Worm (Caenorhabditis elegans) whole organism, L4 larva: ENCODE measurements around the gene srsx-3.

Experiments
- D1046.2 ChIP-seq: fragments of 200-800 bp; sonication (Bioruptor generic); IDR thresholded peaks from 2 replicates; pipeline ENCODE4 v1.3.6; 2022; ENCODE audit warnings: missing genetic modification characterization, missing compliant biosample characterization
- T26A8.4 ChIP-seq: fragments of 200-800 bp; sonication (Bioruptor generic); IDR thresholded peaks from 2 replicates; pipeline ENCODE4 v1.3.6; 2022; ENCODE audit warnings: missing genetic modification characterization, missing compliant biosample characterization
- Y105C5A.15 ChIP-seq: fragments of 200-800 bp; sonication (Bioruptor generic); IDR thresholded peaks from 2 replicates; pipeline ENCODE4 v1.3.6; 2022; ENCODE audit warnings: missing genetic modification characterization, missing compliant biosample characterization
- aha-1 ChIP-seq: fragments of 150-350 bp; peaks from one replicate; lab custom pipeline; 2014; ENCODE audit warnings: missing biosample characterization, missing genetic modification characterization
- aly-2 ChIP-seq: sonication (generic microtip); optimal IDR thresholded peaks from 2 replicates; lab custom pipeline; 2018; ENCODE audit warnings: missing biosample characterization, missing genetic modification characterization
- ama-1 ChIP-seq: fragments of 150-350 bp; optimal IDR thresholded peaks from 2 replicates; lab custom pipeline; 2014; ENCODE audit warnings: inconsistent platforms, mixed read lengths
- arid-1 ChIP-seq: fragments of 200-800 bp; sonication (Bioruptor generic); conservative IDR thresholded peaks from 2 replicates; pipeline ENCODE4 v1.3.6; 2022; ENCODE audit warnings: missing genetic modification reagents, missing genetic modification characterization, missing compliant biosample characterization
- ceh-20 ChIP-seq: fragments of 200-800 bp; sonication (Bioruptor generic); IDR thresholded peaks from 2 replicates; pipeline ENCODE4 v1.3.6; 2022; ENCODE audit warnings: missing genetic modification reagents, missing genetic modification characterization, missing compliant biosample characterization
- ceh-28 ChIP-seq: fragments of 150-350 bp; optimal IDR thresholded peaks from 2 replicates; lab custom pipeline; 2014; ENCODE audit warnings: missing biosample characterization, missing genetic modification reagents, missing genetic modification characterization
- ceh-32 ChIP-seq: sonication (generic microtip); optimal IDR thresholded peaks from 2 replicates; lab custom pipeline; 2016; ENCODE audit warnings: mild to moderate bottlenecking, missing genetic modification characterization, missing compliant biosample characterization; ENCODE audit not compliant: poor library complexity
- ceh-44 ChIP-seq: fragments of 200-800 bp; sonication (Bioruptor generic); IDR thresholded peaks from 2 replicates; pipeline ENCODE4 v1.3.6; 2022; ENCODE audit warnings: missing genetic modification reagents, missing genetic modification characterization, missing compliant biosample characterization
- ceh-82 ChIP-seq: sonication (generic microtip); optimal IDR thresholded peaks from 2 replicates; lab custom pipeline; 2017; ENCODE audit warnings: missing biosample characterization, missing genetic modification characterization
- daf-16 ChIP-seq, 3 experiments: sonication (generic microtip); optimal IDR thresholded peaks; 2 replicates each; lab custom pipeline; 2016 to 2017; ENCODE audit warnings: missing genetic modification characterization in 3 of 3, missing genetic modification reagents in 3 of 3, mild to moderate bottlenecking in 2 of 3, missing compliant biosample characterization in 2 of 3, missing biosample characterization in 1 of 3, moderate library complexity in 1 of 3
- dmd-6 ChIP-seq: fragments of 200-800 bp; sonication (Bioruptor generic); IDR thresholded peaks from 2 replicates; pipeline ENCODE4 v1.3.6; 2022; ENCODE audit warnings: missing genetic modification reagents, missing genetic modification characterization, missing compliant biosample characterization
- dmd-9 ChIP-seq: fragments of 200-800 bp; sonication (Bioruptor generic); IDR thresholded peaks from 2 replicates; pipeline ENCODE4 v1.3.6; 2022; ENCODE audit warnings: missing genetic modification reagents, missing genetic modification characterization, missing compliant biosample characterization
- dpl-1 ChIP-seq: fragments of 150-350 bp; optimal IDR thresholded peaks from 2 replicates; lab custom pipeline; 2014; ENCODE audit warnings: missing biosample characterization, missing genetic modification reagents, missing genetic modification characterization
- dve-1 ChIP-seq: sonication (generic microtip); optimal IDR thresholded peaks from 2 replicates; lab custom pipeline; 2017; ENCODE audit warnings: antibody characterized with exemption, mild to moderate bottlenecking, missing genetic modification characterization, missing compliant biosample characterization; ENCODE audit not compliant: insufficient read depth
- egl-43 ChIP-seq: fragments of 200-800 bp; sonication (Bioruptor generic); IDR thresholded peaks from 2 replicates; pipeline ENCODE4 v1.3.6; 2022; ENCODE audit warnings: missing genetic modification reagents, missing genetic modification characterization, missing compliant biosample characterization
- fos-1 ChIP-seq: fragments of 150-350 bp; optimal IDR thresholded peaks from 2 replicates; lab custom pipeline; 2014; ENCODE audit warnings: missing biosample characterization, missing genetic modification characterization
- hlh-11 ChIP-seq: fragments of 200-800 bp; sonication (Bioruptor generic); optimal IDR thresholded peaks from 2 replicates; lab custom pipeline; 2018; ENCODE audit warnings: mild to moderate bottlenecking, missing genetic modification characterization, missing compliant biosample characterization
- hlh-30 ChIP-seq: sonication (generic microtip); optimal IDR thresholded peaks from 2 replicates; lab custom pipeline; 2017; ENCODE audit warnings: antibody characterized with exemption, mild to moderate bottlenecking, missing genetic modification characterization, missing compliant biosample characterization; ENCODE audit not compliant: insufficient read depth
- lim-7 ChIP-seq: fragments of 200-800 bp; sonication (Bioruptor generic); IDR thresholded peaks from 2 replicates; pipeline ENCODE4 v1.3.6; 2022; ENCODE audit warnings: missing genetic modification characterization, missing compliant biosample characterization
- lin-1 ChIP-seq: fragments of 200-800 bp; sonication (Bioruptor generic); IDR thresholded peaks from 2 replicates; pipeline ENCODE4 v1.3.6; 2022; ENCODE audit warnings: missing genetic modification reagents, missing genetic modification characterization, missing compliant biosample characterization
- lin-29 ChIP-seq: fragments of 200-800 bp; sonication (Bioruptor generic); IDR thresholded peaks from 2 replicates; pipeline ENCODE4 v1.3.6; 2022; ENCODE audit warnings: missing genetic modification reagents, missing genetic modification characterization, missing compliant biosample characterization
- lin-38 ChIP-seq: fragments of 200-800 bp; sonication (Bioruptor generic); IDR thresholded peaks from 2 replicates; pipeline ENCODE4 v1.3.6; 2022; ENCODE audit warnings: missing genetic modification reagents, missing genetic modification characterization, missing compliant biosample characterization
- lsy-2 ChIP-seq, 2 experiments: fragments of 150-350 bp in 1 of 2; sonication (generic microtip) in 1 of 2; optimal IDR thresholded peaks; 2 replicates each; lab custom pipeline; 2014 to 2017; ENCODE audit warnings: missing biosample characterization in 2 of 2, missing genetic modification characterization in 2 of 2
- madf-9 ChIP-seq: fragments of 200-800 bp; sonication (Bioruptor generic); conservative IDR thresholded peaks from 2 replicates; pipeline ENCODE4 v1.3.6; 2022; ENCODE audit warnings: missing genetic modification reagents, missing genetic modification characterization, missing compliant biosample characterization
- mdt-29 ChIP-seq: fragments of 200-800 bp; sonication (Bioruptor generic); IDR thresholded peaks from 2 replicates; pipeline ENCODE4 v1.3.6; 2022; ENCODE audit warnings: missing genetic modification reagents, missing genetic modification characterization, missing compliant biosample characterization
- mep-1 ChIP-seq: fragments of 150-350 bp; sonication (generic microtip); optimal IDR thresholded peaks from 3 replicates; lab custom pipeline; 2014; ENCODE audit warnings: missing biosample characterization, missing genetic modification characterization
- mes-2 ChIP-seq: sonication (generic microtip); optimal IDR thresholded peaks from 2 replicates; lab custom pipeline; 2016; ENCODE audit warnings: missing genotype, mild to moderate bottlenecking, missing genetic modification characterization, missing compliant biosample characterization; ENCODE audit not compliant: poor library complexity, severe bottlenecking
- mxl-2 ChIP-seq: fragments of 200-800 bp; sonication (Bioruptor generic); conservative IDR thresholded peaks from 2 replicates; pipeline ENCODE4 v1.3.6; 2022; ENCODE audit warnings: missing genetic modification reagents, missing genetic modification characterization, missing compliant biosample characterization
- mxl-3 ChIP-seq: fragments of 200-800 bp; sonication (Bioruptor generic); optimal IDR thresholded peaks from 2 replicates; lab custom pipeline; 2018; ENCODE audit warnings: mild to moderate bottlenecking, missing genetic modification characterization, missing compliant biosample characterization
- nhr-28 ChIP-seq: fragments of 150-350 bp; optimal IDR thresholded peaks from 2 replicates; lab custom pipeline; 2014; ENCODE audit warnings: missing biosample characterization, missing genetic modification characterization
- nhr-41 ChIP-seq: fragments of 200-800 bp; sonication (Bioruptor generic); IDR thresholded peaks from 2 replicates; pipeline ENCODE4 v1.3.6; 2022; ENCODE audit warnings: missing genetic modification reagents, missing genetic modification characterization, missing compliant biosample characterization
- nhr-48 ChIP-seq: sonication (generic microtip); optimal IDR thresholded peaks from 2 replicates; lab custom pipeline; 2016; ENCODE audit warnings: mild to moderate bottlenecking, missing genetic modification characterization, missing compliant biosample characterization
- nhr-77 ChIP-seq: fragments of 150-350 bp; optimal IDR thresholded peaks from 2 replicates; lab custom pipeline; 2014; ENCODE audit warnings: missing biosample characterization, missing genetic modification characterization
- pha-4 ChIP-seq, 2 experiments: fragments of 150-350 bp in 1 of 2; fragments of 200-800 bp in 1 of 2; sonication (Bioruptor generic) in 1 of 2; IDR thresholded peaks in 1 of 2; optimal IDR thresholded peaks in 1 of 2; 2 replicates each; pipeline versions ENCODE4 v1.3.6 to Lab custom; 2014 to 2022; ENCODE audit warnings: missing genetic modification characterization in 2 of 2, missing genetic modification reagents in 2 of 2, missing biosample characterization in 1 of 2, missing compliant biosample characterization in 1 of 2
- saeg-2 ChIP-seq: fragments of 200-800 bp; sonication (Bioruptor generic); IDR thresholded peaks from 2 replicates; pipeline ENCODE4 v1.3.6; 2022; ENCODE audit warnings: missing genetic modification reagents, missing genetic modification characterization, missing compliant biosample characterization
- skn-1 ChIP-seq: fragments of 150-350 bp; optimal IDR thresholded peaks from 2 replicates; lab custom pipeline; 2014; ENCODE audit warnings: missing biosample characterization, missing genetic modification characterization
- spr-3 ChIP-seq: fragments of 200-800 bp; sonication (Bioruptor generic); optimal IDR thresholded peaks from 2 replicates; lab custom pipeline; 2018; ENCODE audit warnings: mild to moderate bottlenecking, missing genetic modification characterization, missing compliant biosample characterization
- tag-97 ChIP-seq: fragments of 200-800 bp; sonication (Bioruptor generic); IDR thresholded peaks from 2 replicates; pipeline ENCODE4 v1.3.6; 2022; ENCODE audit warnings: missing genetic modification characterization, missing compliant biosample characterization
- unc-130 ChIP-seq: sonication (generic microtip); optimal IDR thresholded peaks from 2 replicates; lab custom pipeline; 2016; ENCODE audit warnings: missing genetic modification reagents, missing genetic modification characterization, missing compliant biosample characterization
- unc-39 ChIP-seq: sonication (generic microtip); optimal IDR thresholded peaks from 2 replicates; lab custom pipeline; 2017; ENCODE audit warnings: missing biosample characterization, missing genetic modification characterization
- unc-62 ChIP-seq, 3 experiments: fragments of 150-350 bp in 1 of 3; sonication (generic microtip); optimal IDR thresholded peaks in 2 of 3; peaks in 1 of 3; 1 replicate in 1 of 3; 2 replicates in 2 of 3; lab custom pipeline; 2014 to 2017; ENCODE audit warnings: missing biosample characterization in 3 of 3, missing genetic modification characterization in 3 of 3, missing genetic modification reagents in 3 of 3, missing genotype in 1 of 3
- vab-7 ChIP-seq: fragments of 200-800 bp; sonication (Bioruptor generic); IDR thresholded peaks from 2 replicates; pipeline ENCODE4 v1.3.6; 2022; ENCODE audit warnings: missing genetic modification reagents, missing genetic modification characterization, missing compliant biosample characterization

The srsx-3 gene

ce11 chrV:7937152-7937551 is at the start of gene srsx-3:
srsx-3 (minus strand) TSS chrV:7937252.
- no peak for TF ChIP-seq mdt-29 (GFP tag; lab: Robert Waterston, UW)
- TF ChIP-seq unc-62 (GFP tag; optimal IDR thresholded peaks at IDR 0.05 in 1 of 2; lab: Kevin White, UChicago) = peak in 1 of 2 experiments; percentile 34
- TF ChIP-seq unc-62 (tag; optimal IDR thresholded peaks at IDR 0.05; lab: Kevin White, UChicago) = no peak

ce11 chrV:7985860-7986259 is 48.8 kb upstream of the srsx-3 start, which contains the start of gene Y97E10AL.1:
Y97E10AL.1 (plus strand) TSS chrV:7986160.
- no peak for TF ChIP-seq nhr-28
- TF ChIP-seq ama-1 (lab: Kevin White, UChicago) = no peak
- no peak for TF ChIP-seq mxl-3 (GFP tag; lab: Kevin White, UChicago)
- TF ChIP-seq D1046.2 (GFP tag; lab: Robert Waterston, UW) = no peak
- no peak for TF ChIP-seq fos-1 (tag; lab: Kevin White, UChicago)
- TF ChIP-seq Y105C5A.15 = no peak
- TF ChIP-seq lin-38 = no peak
- TF ChIP-seq nhr-41 (GFP tag; lab: Robert Waterston, UW) = no peak
- no peak for TF ChIP-seq lim-7 (GFP tag; lab: Robert Waterston, UW)
- TF ChIP-seq ceh-44 = no peak

ce11 chrV:7983381-7984052 is 46.5 kb upstream of the srsx-3 start, which contains the start of the genes natb-1 and abhd-12:
natb-1 (minus strand) TSS chrV:7983431.
abhd-12 (plus strand) TSS chrV:7983879.
- no peak for TF ChIP-seq vab-7 (GFP tag; lab: Robert Waterston, UW)
- TF ChIP-seq mes-2 (tag; lab: Kevin White, UChicago) = peak; percentile 46
- no peak for TF ChIP-seq pha-4 (GFP tag; IDR thresholded peaks at IDR 0.05; lab: Robert Waterston, UW)
- peak; percentile 92 for TF ChIP-seq pha-4 (tag; optimal IDR thresholded peaks at IDR 0.05; lab: Kevin White, UChicago)
- peak; percentile 45 for TF ChIP-seq hlh-11 (tag; lab: Kevin White, UChicago)
- no peak for TF ChIP-seq aly-2 (tag; lab: Kevin White, UChicago)
- TF ChIP-seq lin-1 (GFP tag; lab: Robert Waterston, UW) = no peak
- peak; percentile 39 to 96 for TF ChIP-seq lsy-2 (tag; optimal IDR thresholded peaks at IDR 0.05; lab: Kevin White, UChicago)
- TF ChIP-seq spr-3 = no peak
- TF ChIP-seq madf-9 (GFP tag; lab: Robert Waterston, UW) = no peak
- TF ChIP-seq mxl-3 (GFP tag; lab: Kevin White, UChicago) = peak; percentile 11
- TF ChIP-seq nhr-48 (tag; lab: Kevin White, UChicago) = no peak
- peak; percentile 57 for TF ChIP-seq dve-1 (tag; lab: Kevin White, UChicago)
- peak; percentile 41 for TF ChIP-seq mep-1 (tag; lab: Kevin White, UChicago)
- TF ChIP-seq tag-97 (GFP tag; lab: Robert Waterston, UW) = no peak
- TF ChIP-seq hlh-30 (tag; lab: Kevin White, UChicago) = peak; percentile 95
- peak; percentile 50 for TF ChIP-seq nhr-77 (tag; lab: Kevin White, UChicago)
- TF ChIP-seq T26A8.4 = no peak
- no peak for TF ChIP-seq dmd-9 (GFP tag; lab: Robert Waterston, UW)
- TF ChIP-seq ceh-28 (tag; lab: Kevin White, UChicago) = no peak
- TF ChIP-seq nhr-28 = peak; percentile 40
- no peak for TF ChIP-seq ceh-32 (tag; lab: Kevin White, UChicago)
- TF ChIP-seq daf-16 (GFP tag; optimal IDR thresholded peaks at IDR 0.05; lab: Kevin White, UChicago) = no peak
- TF ChIP-seq daf-16 (tag; optimal IDR thresholded peaks at IDR 0.05; lab: Kevin White, UChicago) = peak; percentile 56
- TF ChIP-seq mxl-2 (GFP tag; lab: Robert Waterston, UW) = no peak
- no peak for TF ChIP-seq unc-130 (GFP tag; lab: Kevin White, UChicago)
- TF ChIP-seq unc-39 (tag; lab: Kevin White, UChicago) = no peak
- no peak for TF ChIP-seq D1046.2 (GFP tag; lab: Robert Waterston, UW)
- TF ChIP-seq dmd-6 = no peak
- TF ChIP-seq aha-1 (tag; lab: Kevin White, UChicago) = no peak
- TF ChIP-seq ceh-82 = no peak
- no peak for TF ChIP-seq skn-1 (tag; lab: Kevin White, UChicago)
- TF ChIP-seq saeg-2 (GFP tag; lab: Robert Waterston, UW) = no peak
- no peak for TF ChIP-seq arid-1 (GFP tag; lab: Robert Waterston, UW)
- TF ChIP-seq dpl-1 (GFP tag; lab: Kevin White, UChicago) = peak; percentile 21
- TF ChIP-seq lin-29 = no peak
- TF ChIP-seq ceh-20 (GFP tag; lab: Robert Waterston, UW) = no peak
- no peak for TF ChIP-seq egl-43 (GFP tag; lab: Robert Waterston, UW)
